Fruit fly (Drosophila melanogaster) ovary, adult (tissue): ENCODE results near the gene CG15212.

Experiments
- CG17801 ChIP-seq: fragments of 200-800 bp; optimal IDR thresholded peaks from 2 replicates; lab custom pipeline; 2019; ENCODE audit warnings: missing biosample characterization, mild to moderate bottlenecking, missing genetic modification characterization, moderate library complexity; ENCODE audit not compliant: partially characterized antibody

CG15212 gene

DNA sequence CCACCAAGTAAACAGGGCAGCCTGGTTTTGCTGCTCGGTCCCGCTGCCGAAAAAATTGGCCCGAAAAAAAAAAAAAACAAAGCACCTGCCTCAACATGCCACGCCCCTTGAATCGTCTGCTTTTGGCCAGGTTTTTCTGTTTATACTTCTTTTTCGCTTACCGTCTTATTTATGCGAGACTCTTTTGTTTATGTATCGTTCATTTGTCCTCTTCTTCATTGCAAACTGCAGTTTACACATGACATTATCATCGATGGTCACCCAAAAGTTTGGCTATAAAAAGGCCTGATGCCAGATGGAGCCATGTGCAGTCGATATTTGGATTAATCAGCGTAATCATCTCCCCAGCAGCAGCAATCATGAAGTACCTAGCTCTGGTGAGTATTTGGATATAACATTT lies at the start of gene CG15212:
Gene CG15212 (plus strand): TSS at position 301 of the 400 bp plus-strand sequence.
- no peak for TF ChIP-seq CG17801 (GFP tag; lab: Kevin White, UChicago)

- TF ChIP-seq CG17801 (GFP tag; lab: Kevin White, UChicago): peak; percentile 33
Measured at dm6 chr3L:5096674-5097073, 34.7 kb upstream of the CG15212 start.

- TF ChIP-seq CG17801 (GFP tag; lab: Kevin White, UChicago): no peak
Measured at dm6 chr3L:5102050-5102449, 29.3 kb upstream of the CG15212 start.

DNA sequence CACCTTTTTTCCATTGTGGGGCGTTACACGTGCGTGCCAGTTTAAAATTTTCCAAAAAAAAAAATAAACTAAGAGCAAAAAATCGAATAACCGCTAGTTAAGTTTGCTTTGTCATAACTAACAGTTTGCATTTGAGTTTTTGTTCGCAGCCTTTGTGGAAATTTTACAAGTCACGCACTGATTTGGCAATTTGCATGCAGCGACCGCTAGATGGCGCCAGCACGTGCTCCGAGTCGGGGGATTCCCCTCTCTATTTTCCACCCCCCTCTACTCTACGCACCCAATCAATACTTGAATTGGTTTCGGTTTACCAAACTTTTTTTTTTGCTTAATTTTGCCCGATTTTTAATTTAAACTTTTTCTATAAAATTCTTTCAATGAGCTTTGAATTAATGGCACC lies 6.1 kb upstream of the CG15212 start:
- TF ChIP-seq CG17801 (GFP tag; lab: Kevin White, UChicago): no peak

DNA sequence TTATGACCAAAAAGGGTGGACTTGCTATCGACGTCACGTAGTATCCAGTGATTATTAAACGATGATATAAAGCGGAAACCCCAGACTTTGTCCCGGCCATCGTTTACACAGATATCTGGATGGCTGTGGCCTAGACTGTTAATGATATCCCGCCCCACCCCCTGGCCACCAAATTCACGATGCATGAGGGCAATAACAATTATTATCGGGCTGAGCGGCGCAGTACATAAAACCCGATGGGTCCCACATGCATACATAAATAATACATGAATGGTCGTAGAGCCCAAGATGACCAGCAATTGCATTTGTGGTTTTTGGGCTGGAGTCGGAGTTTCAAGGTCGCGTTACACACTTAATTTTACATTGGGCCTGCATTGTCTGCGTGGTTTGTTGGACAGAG lies 3.7 kb upstream of the CG15212 start:
- TF ChIP-seq CG17801 (GFP tag; lab: Kevin White, UChicago): no peak

DNA sequence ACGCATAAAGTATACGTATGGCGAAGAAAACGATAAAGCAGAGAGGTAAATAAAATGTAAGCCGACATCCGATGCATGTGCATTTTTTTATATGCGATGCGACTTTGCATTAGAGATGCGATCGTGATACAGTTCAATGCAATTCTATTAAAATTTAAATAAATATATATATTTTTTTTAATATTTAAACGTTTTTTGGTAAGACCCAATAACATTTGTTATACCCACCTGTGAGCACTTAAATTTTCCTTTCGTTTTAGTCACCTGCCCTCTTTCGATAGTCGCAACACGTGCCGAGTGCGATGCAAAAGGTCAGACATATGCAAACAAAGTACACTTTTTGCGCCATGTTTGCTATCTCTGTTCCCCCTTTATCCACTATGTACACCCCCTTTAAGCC lies 3.1 kb upstream of the CG15212 start:
- TF ChIP-seq CG17801 (GFP tag; lab: Kevin White, UChicago): no peak

- no peak for TF ChIP-seq CG17801 (GFP tag; lab: Kevin White, UChicago)
Measured at dm6 chr3L:5129199-5129598, 2.1 kb upstream of the CG15212 start, which contains the start of gene CG4597. Gene CG4597, plus strand, starts transcription at chr3L:5129499.

DNA sequence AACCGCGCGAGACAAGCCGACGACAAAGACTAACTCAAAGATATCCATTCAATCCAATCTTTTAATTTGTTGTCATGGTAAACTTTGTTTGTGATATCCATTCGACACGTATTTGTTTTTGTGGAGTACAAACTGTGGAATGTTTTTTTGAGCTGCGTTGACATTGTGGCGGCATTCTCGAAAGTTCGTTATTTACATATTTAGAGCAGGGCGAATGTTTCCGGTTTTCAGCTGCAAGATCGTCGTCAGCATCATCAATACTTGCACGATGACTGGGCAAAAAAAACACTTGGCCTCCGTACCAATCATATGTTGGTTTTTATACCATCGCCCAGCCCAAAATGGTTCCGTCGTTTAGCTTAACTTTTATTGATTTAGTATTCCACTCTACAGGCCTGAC lies 837 bp upstream of the CG15212 start:
- no peak for TF ChIP-seq CG17801 (GFP tag; lab: Kevin White, UChicago)

DNA sequence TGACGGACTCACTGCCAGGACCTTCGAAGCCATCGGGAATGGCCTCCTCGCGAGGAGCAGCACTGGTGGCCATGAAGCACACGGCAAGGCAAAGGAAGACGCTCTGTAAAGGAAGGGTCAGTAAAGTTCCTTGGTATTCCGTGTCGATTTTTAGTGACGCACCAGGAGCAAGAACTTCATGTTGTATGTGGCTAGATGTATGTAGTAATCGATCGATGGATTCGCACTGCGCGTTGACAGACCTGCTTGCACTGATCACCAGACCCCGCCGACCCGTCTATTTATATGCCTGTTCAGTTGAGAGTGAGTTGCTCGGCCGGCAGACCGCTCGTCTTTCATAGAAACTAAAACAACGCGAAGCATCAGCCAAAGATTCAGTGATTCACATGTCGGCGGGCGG lies 1.6 kb downstream of the CG15212 start, which contains the start of gene CG15213:
Gene CG15213 (minus strand): TSS at position 255 of the 400 bp plus-strand sequence.
- no peak for TF ChIP-seq CG17801 (GFP tag; lab: Kevin White, UChicago)

DNA sequence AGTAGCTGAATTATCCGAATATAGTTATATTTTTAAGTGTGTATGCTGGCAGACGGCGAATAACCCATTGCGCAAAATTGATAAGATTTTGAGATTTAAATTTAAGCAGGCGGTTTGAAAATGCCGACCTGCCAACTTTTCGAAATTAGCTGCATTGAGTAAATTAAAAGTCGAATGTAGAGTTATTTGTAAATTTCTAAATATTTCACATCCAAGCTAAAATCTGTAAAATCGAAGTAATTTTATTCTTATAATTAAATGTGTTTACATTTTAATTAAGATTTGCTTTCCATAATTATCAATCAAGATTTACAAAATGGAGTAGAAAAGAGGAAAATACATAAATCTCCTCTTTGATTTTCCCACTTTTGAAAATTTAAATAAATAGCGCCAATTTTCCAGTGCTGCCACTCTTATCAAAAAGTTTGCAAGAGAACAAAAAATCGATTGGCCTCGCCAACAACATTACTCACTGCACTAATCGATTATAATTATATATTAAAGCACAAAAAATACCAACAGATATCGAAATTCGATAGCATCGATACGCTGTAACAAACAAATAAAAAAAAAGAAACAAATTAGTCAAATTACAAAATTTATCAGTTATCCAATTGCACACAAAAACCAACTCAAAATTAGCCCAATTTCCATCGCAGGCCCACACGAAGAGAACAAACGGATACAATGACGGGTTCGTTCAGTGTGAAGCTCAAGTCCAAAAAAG lies 2.5 kb downstream of the CG15212 start, which contains the start of gene Yod1:
Gene Yod1 (plus strand): TSS at position 168 of the 727 bp plus-strand sequence.
- peak; percentile 73 for TF ChIP-seq CG17801 (GFP tag; lab: Kevin White, UChicago)

dm6 chr3L:5136123-5136522 lies 4.8 kb downstream of the CG15212 start, which contains the start of the genes CG10674 and CG4611:
Gene CG10674, minus strand, starts transcription at chr3L:5136292.
Gene CG4611, plus strand, starts transcription at chr3L:5136376.
- TF ChIP-seq CG17801 (GFP tag; lab: Kevin White, UChicago): no peak

dm6 chr3L:5139312-5139711 lies 8.0 kb downstream of the CG15212 start, which contains the start of the genes Tcs5 and CHMP2B:
Gene Tcs5, minus strand, starts transcription at chr3L:5139395.
Gene CHMP2B, plus strand, starts transcription at chr3L:5139619.
- peak; percentile 100 for TF ChIP-seq CG17801 (GFP tag; lab: Kevin White, UChicago)

- TF ChIP-seq CG17801 (GFP tag; lab: Kevin White, UChicago): peak; percentile 30
Measured at dm6 chr3L:5141380-5142101, 10.2 kb downstream of the CG15212 start, which contains the start of the genes Dhrs4 and Gdap1. Gene Dhrs4, minus strand, starts transcription at chr3L:5141646. Gene Gdap1, plus strand, starts transcription at chr3L:5141953.

DNA sequence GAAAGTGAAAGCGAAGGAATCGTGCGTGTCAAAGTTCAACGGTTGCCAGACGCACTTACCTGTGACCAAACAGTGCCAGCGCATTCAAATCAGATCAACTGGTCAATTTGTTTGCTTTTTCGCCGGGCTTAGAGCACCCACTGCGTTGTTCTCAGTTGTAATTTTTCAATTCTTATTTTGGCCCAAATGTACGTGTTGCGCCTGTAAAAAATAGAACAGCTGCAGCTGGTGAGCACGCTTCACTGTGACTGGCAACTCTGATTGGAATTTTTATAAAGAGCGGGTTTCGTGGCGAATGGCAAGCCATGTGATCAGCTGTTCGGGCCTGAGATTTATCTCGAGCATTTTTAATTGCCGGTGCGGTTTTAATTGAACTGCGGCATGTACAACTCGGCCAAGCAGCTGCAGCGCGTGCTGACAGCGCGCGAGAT lies 14.5 kb downstream of the CG15212 start, which contains the start of the genes Fitm and AlaRS-m:
Gene Fitm (minus strand): TSS at position 250 of the 431 bp plus-strand sequence.
Gene AlaRS-m (plus strand): TSS at position 285 of the 431 bp plus-strand sequence.
- peak; percentile 35 for TF ChIP-seq CG17801 (GFP tag; lab: Kevin White, UChicago)

DNA sequence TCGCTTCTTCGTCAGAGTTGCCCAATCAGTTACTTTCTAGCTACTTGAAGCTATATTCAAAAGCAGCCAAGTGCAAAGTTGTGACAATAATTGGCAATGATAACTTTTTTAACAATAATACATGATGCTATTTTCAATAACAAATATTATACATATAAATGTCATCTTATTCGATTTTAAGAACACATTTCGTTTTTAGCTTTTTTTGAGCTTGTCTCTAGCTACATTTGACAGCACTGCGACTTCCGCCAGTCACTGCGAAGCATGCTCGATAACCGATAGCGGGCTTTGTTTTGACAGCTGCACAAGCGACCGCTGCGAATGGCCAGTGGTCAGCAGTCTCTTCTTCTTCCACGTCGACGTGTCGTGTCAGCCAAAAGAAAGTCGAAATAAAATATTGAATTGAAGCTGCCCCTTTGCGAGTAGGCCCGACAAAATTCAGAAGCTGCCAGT lies 21.0 kb downstream of the CG15212 start, which contains the start of the genes Gen and Srp54k:
Gene Gen (minus strand): TSS at position 23 of the 453 bp plus-strand sequence.
Gene Srp54k (plus strand): TSS at position 325 of the 453 bp plus-strand sequence.
- no peak for TF ChIP-seq CG17801 (GFP tag; lab: Kevin White, UChicago)
